Fruit fly (Drosophila melanogaster) whole organism: ENCODE measurements around the gene CG32246.

Experiments
- CG8478 ChIP-seq: fragments of >200 bp; optimal IDR thresholded peaks from 2 replicates; lab custom pipeline; 2018; ENCODE audit warnings: inconsistent platforms
- Dll ChIP-seq: fragments of >200 bp; optimal IDR thresholded peaks from 2 replicates; lab custom pipeline; 2017
- EcR ChIP-seq, 2 experiments: fragments of >200 bp; optimal IDR thresholded peaks; 2 replicates each; lab custom pipeline; 2017; ENCODE audit warnings: missing biosample characterization in 2 of 2, missing genetic modification characterization in 2 of 2, missing genetic modification reagents in 2 of 2
- pan ChIP-seq: fragments of >200 bp; optimal IDR thresholded peaks from 2 replicates; lab custom pipeline; 2017
- psq ChIP-seq: fragments of >200 bp; optimal IDR thresholded peaks from 2 replicates; lab custom pipeline; 2017
- usp ChIP-seq: fragments of >200 bp; optimal IDR thresholded peaks from 2 replicates; lab custom pipeline; 2017; ENCODE audit warnings: missing biosample characterization, missing genetic modification characterization, mixed read lengths

DNA sequence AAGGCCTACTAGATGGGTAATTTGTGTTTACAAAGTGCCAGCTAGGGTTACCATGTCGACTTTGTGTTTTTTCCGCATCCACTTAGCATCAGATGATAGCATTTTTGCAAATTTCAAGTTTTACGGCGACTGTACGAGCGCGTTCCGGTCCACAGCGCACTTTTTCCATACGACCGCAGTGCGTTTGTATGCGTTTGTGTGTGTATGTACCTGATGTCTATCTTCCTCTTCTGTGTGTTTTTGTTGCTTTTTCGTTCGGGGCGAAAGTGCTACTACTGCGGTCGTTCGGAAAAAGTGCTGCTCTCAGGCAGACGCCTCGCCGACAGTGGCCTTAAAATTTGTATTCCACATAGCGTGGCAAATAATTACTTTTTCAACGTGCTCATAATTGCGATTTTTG lies 6.0 kb downstream of the CG32246 start:
- TF ChIP-seq psq (no peak), usp (GFP tag; lab: Kevin White, UChicago) (no peak), pan (no peak), Dll (no peak), CG8478 (lab: Kevin White, UChicago) (no peak), EcR (GFP tag; optimal IDR thresholded peaks at IDR 0.05; lab: Kevin White, UChicago) (no peak)
